Worm (Caenorhabditis elegans) whole organism, young adult: Measurements from ENCODE around the gene H01G02.1.
"Not testable (repeated sequence)": the region's sequence is repeated elsewhere in the genome, so short reads cannot be mapped to it uniquely, and the experiment has no call there.

Experiments used
- B0336.3 ChIP-seq: fragments of 200-800 bp; sonication (Bioruptor generic); IDR thresholded peaks from 2 replicates; pipeline ENCODE4 v1.3.6; 2022; ENCODE audit warnings: missing genetic modification characterization, missing compliant biosample characterization
- D2030.7 ChIP-seq: fragments of 200-800 bp; sonication (Bioruptor generic); IDR thresholded peaks from 2 replicates; pipeline ENCODE4 v1.3.6; 2022; ENCODE audit warnings: missing genetic modification reagents, missing genetic modification characterization, missing compliant biosample characterization
- F39B2.1 ChIP-seq: fragments of 200-800 bp; sonication (Bioruptor generic); IDR thresholded peaks from 2 replicates; pipeline ENCODE4 v1.3.6; 2022; ENCODE audit warnings: missing genetic modification reagents, missing genetic modification characterization, missing compliant biosample characterization
- F55B11.4 ChIP-seq: sonication (generic microtip); optimal IDR thresholded peaks from 2 replicates; lab custom pipeline; 2016; ENCODE audit warnings: missing compliant biosample characterization, missing genetic modification characterization, borderline replicate concordance; ENCODE audit not compliant: insufficient read depth
- F57A8.1 ChIP-seq: fragments of 200-800 bp; sonication (Bioruptor generic); optimal IDR thresholded peaks from 2 replicates; lab custom pipeline; 2018; ENCODE audit warnings: mild to moderate bottlenecking, missing genetic modification characterization, moderate library complexity, missing compliant biosample characterization
- K11D2.4 ChIP-seq: fragments of 200-800 bp; sonication (Bioruptor generic); IDR thresholded peaks from 2 replicates; pipeline ENCODE4 v1.3.6; 2022; ENCODE audit warnings: missing genetic modification reagents, missing genetic modification characterization, missing compliant biosample characterization
- Y56A3A.18 ChIP-seq: fragments of 200-800 bp; sonication (Bioruptor generic); IDR thresholded peaks from 2 replicates; pipeline ENCODE4 v1.3.6; 2022; ENCODE audit warnings: missing genetic modification reagents, missing genetic modification characterization, missing compliant biosample characterization
- ZK185.1 ChIP-seq: sonication (generic microtip); optimal IDR thresholded peaks from 2 replicates; lab custom pipeline; 2016; ENCODE audit warnings: mild to moderate bottlenecking, missing genetic modification characterization, missing compliant biosample characterization; ENCODE audit not compliant: poor library complexity, severe bottlenecking
- akir-1 ChIP-seq: fragments of 200-800 bp; sonication (Bioruptor generic); optimal IDR thresholded peaks from 2 replicates; lab custom pipeline; 2018; ENCODE audit warnings: mild to moderate bottlenecking, missing genetic modification characterization, moderate library complexity, missing compliant biosample characterization
- atf-7 ChIP-seq: sonication (generic microtip); optimal IDR thresholded peaks from 2 replicates; lab custom pipeline; 2017; ENCODE audit warnings: mild to moderate bottlenecking, missing genetic modification characterization, missing compliant biosample characterization
- attf-3 ChIP-seq: fragments of 200-800 bp; sonication (Bioruptor generic); conservative IDR thresholded peaks from 2 replicates; pipeline ENCODE4 v1.3.6; 2022; ENCODE audit warnings: missing genetic modification reagents, missing genetic modification characterization, missing compliant biosample characterization
- attf-5 ChIP-seq: fragments of 200-800 bp; sonication (Bioruptor generic); optimal IDR thresholded peaks from 2 replicates; lab custom pipeline; 2018; ENCODE audit warnings: mild to moderate bottlenecking, missing genetic modification characterization, missing compliant biosample characterization
- attf-6 ChIP-seq: fragments of 200-800 bp; sonication (Bioruptor generic); IDR thresholded peaks from 2 replicates; pipeline ENCODE4 v1.3.6; 2022; ENCODE audit warnings: missing genetic modification reagents, missing genetic modification characterization, missing compliant biosample characterization
- bed-2 ChIP-seq: fragments of 200-800 bp; sonication (Bioruptor generic); IDR thresholded peaks from 2 replicates; pipeline ENCODE4 v1.3.6; 2022; ENCODE audit warnings: missing genetic modification reagents, missing genetic modification characterization, missing compliant biosample characterization
- ceh-100 ChIP-seq: fragments of 200-800 bp; sonication (Bioruptor generic); IDR thresholded peaks from 2 replicates; pipeline ENCODE4 v1.3.6; 2022; ENCODE audit warnings: missing genetic modification reagents, missing genetic modification characterization, missing compliant biosample characterization
- ceh-58 ChIP-seq: fragments of 200-800 bp; sonication (Bioruptor generic); IDR thresholded peaks from 2 replicates; pipeline ENCODE4 v1.3.6; 2022; ENCODE audit warnings: missing genetic modification characterization, missing compliant biosample characterization
- ceh-91 ChIP-seq: fragments of 200-800 bp; sonication (Bioruptor generic); IDR thresholded peaks from 2 replicates; pipeline ENCODE4 v1.3.6; 2022; ENCODE audit warnings: missing genetic modification reagents, missing genetic modification characterization, missing compliant biosample characterization
- efl-1 ChIP-seq: fragments of 150-350 bp; optimal IDR thresholded peaks from 2 replicates; lab custom pipeline; 2014; ENCODE audit warnings: missing biosample characterization, missing genetic modification reagents, missing genetic modification characterization
- egl-44 ChIP-seq: fragments of 200-800 bp; sonication (Bioruptor generic); IDR thresholded peaks from 2 replicates; pipeline ENCODE4 v1.3.6; 2022; ENCODE audit warnings: missing genetic modification reagents, missing genetic modification characterization, missing compliant biosample characterization
- egrh-3 ChIP-seq: fragments of 200-800 bp; sonication (Bioruptor generic); IDR thresholded peaks from 2 replicates; pipeline ENCODE4 v1.3.6; 2022; ENCODE audit warnings: missing genetic modification reagents, missing genetic modification characterization, missing compliant biosample characterization
- gei-17 ChIP-seq: fragments of 200-800 bp; sonication (Bioruptor generic); optimal IDR thresholded peaks from 2 replicates; lab custom pipeline; 2018; ENCODE audit warnings: mild to moderate bottlenecking, missing genetic modification characterization, missing compliant biosample characterization
- hlh-12 ChIP-seq: sonication (generic microtip); optimal IDR thresholded peaks from 2 replicates; lab custom pipeline; 2016; ENCODE audit warnings: missing genetic modification characterization, missing compliant biosample characterization
- hlh-26 ChIP-seq: fragments of 200-800 bp; sonication (Bioruptor generic); conservative IDR thresholded peaks from 2 replicates; pipeline ENCODE4 v1.3.6; 2022; ENCODE audit warnings: missing genetic modification reagents, missing genetic modification characterization, missing compliant biosample characterization
- hmg-20 ChIP-seq: fragments of 200-800 bp; sonication (Bioruptor generic); IDR thresholded peaks from 2 replicates; pipeline ENCODE4 v1.3.6; 2022; ENCODE audit warnings: missing genetic modification reagents, missing genetic modification characterization, missing compliant biosample characterization
- lag-1 ChIP-seq: fragments of 200-800 bp; sonication (Bioruptor generic); IDR thresholded peaks from 2 replicates; pipeline ENCODE4 v1.3.6; 2022; ENCODE audit warnings: missing genetic modification reagents, missing genetic modification characterization, missing compliant biosample characterization
- let-526 ChIP-seq: fragments of 200-800 bp; sonication (Bioruptor generic); IDR thresholded peaks from 2 replicates; pipeline ENCODE4 v1.3.6; 2022; ENCODE audit warnings: missing genetic modification reagents, missing genetic modification characterization, missing compliant biosample characterization
- madf-3 ChIP-seq: fragments of 200-800 bp; sonication (Bioruptor generic); IDR thresholded peaks from 2 replicates; pipeline ENCODE4 v1.3.6; 2022; ENCODE audit warnings: missing genetic modification reagents, missing genetic modification characterization, missing compliant biosample characterization
- madf-8 ChIP-seq: fragments of 200-800 bp; sonication (Bioruptor generic); conservative IDR thresholded peaks from 2 replicates; pipeline ENCODE4 v1.3.6; 2022; ENCODE audit warnings: missing genetic modification reagents, missing genetic modification characterization, missing compliant biosample characterization
- mcd-1 ChIP-seq: fragments of 200-800 bp; sonication (Bioruptor generic); IDR thresholded peaks from 2 replicates; pipeline ENCODE4 v1.3.6; 2022; ENCODE audit warnings: missing genetic modification reagents, missing genetic modification characterization, missing compliant biosample characterization
- mes-4 ChIP-seq: sonication (generic microtip); optimal IDR thresholded peaks from 2 replicates; lab custom pipeline; 2016; ENCODE audit warnings: missing genotype, missing genetic modification characterization, missing compliant biosample characterization
- nfya-1 ChIP-seq: sonication (generic microtip); optimal IDR thresholded peaks from 2 replicates; lab custom pipeline; 2017; ENCODE audit warnings: antibody characterized with exemption, missing compliant biosample characterization, missing genetic modification characterization, borderline replicate concordance; ENCODE audit not compliant: insufficient read depth
- nhr-179 ChIP-seq: sonication (generic microtip); optimal IDR thresholded peaks from 2 replicates; lab custom pipeline; 2016; ENCODE audit warnings: mild to moderate bottlenecking, missing genetic modification characterization, missing compliant biosample characterization
- nhr-27 ChIP-seq: fragments of 200-800 bp; sonication (Bioruptor generic); optimal IDR thresholded peaks from 2 replicates; lab custom pipeline; 2018; ENCODE audit warnings: mild to moderate bottlenecking, missing genetic modification characterization, moderate library complexity, missing compliant biosample characterization
- nhr-90 ChIP-seq: sonication (generic microtip); optimal IDR thresholded peaks from 2 replicates; lab custom pipeline; 2016; ENCODE audit warnings: missing genotype, mild to moderate bottlenecking, missing genetic modification characterization, missing compliant biosample characterization
- rcor-1 ChIP-seq: fragments of 200-800 bp; sonication (Bioruptor generic); IDR thresholded peaks from 2 replicates; pipeline ENCODE4 v1.3.6; 2022; ENCODE audit warnings: missing genetic modification reagents, missing genetic modification characterization, missing compliant biosample characterization
- repo-1 ChIP-seq: sonication (generic microtip); optimal IDR thresholded peaks from 2 replicates; lab custom pipeline; 2017; ENCODE audit warnings: mild to moderate bottlenecking, missing genetic modification characterization, missing compliant biosample characterization
- sea-2 ChIP-seq: fragments of 200-800 bp; sonication (Bioruptor generic); IDR thresholded peaks from 2 replicates; pipeline ENCODE4 v1.3.6; 2022; ENCODE audit warnings: missing genetic modification characterization, missing compliant biosample characterization
- snpc-1.3 ChIP-seq: sonication (generic microtip); optimal IDR thresholded peaks from 2 replicates; lab custom pipeline; 2017; ENCODE audit warnings: missing genetic modification characterization, mild to moderate bottlenecking, missing compliant biosample characterization, antibody characterized with exemption, moderate library complexity, missing genotype, missing genetic modification reagents; ENCODE audit not compliant: insufficient read depth
- tbp1 ChIP-seq: fragments of 200-800 bp; sonication (Bioruptor generic); optimal IDR thresholded peaks from 2 replicates; lab custom pipeline; 2018; ENCODE audit warnings: mild to moderate bottlenecking, missing genetic modification characterization, missing compliant biosample characterization
- tbx-9 ChIP-seq: sonication (generic microtip); optimal IDR thresholded peaks from 2 replicates; lab custom pipeline; 2016; ENCODE audit warnings: borderline replicate concordance, missing genetic modification characterization, inconsistent platforms, missing compliant biosample characterization
- tlf-1 ChIP-seq: fragments of 200-800 bp; sonication (Bioruptor generic); optimal IDR thresholded peaks from 2 replicates; lab custom pipeline; 2018; ENCODE audit warnings: mild to moderate bottlenecking, missing genetic modification characterization, missing compliant biosample characterization
- unc-130 ChIP-seq: sonication (generic microtip); optimal IDR thresholded peaks from 2 replicates; lab custom pipeline; 2016; ENCODE audit warnings: missing genetic modification reagents, missing genetic modification characterization, missing compliant biosample characterization
- ztf-22 ChIP-seq: fragments of 200-800 bp; sonication (Bioruptor generic); optimal IDR thresholded peaks from 2 replicates; lab custom pipeline; 2018; ENCODE audit warnings: mild to moderate bottlenecking, missing genetic modification characterization, moderate library complexity, missing compliant biosample characterization

H01G02.1 gene

ce11 chrIV:11838657-11839056 lies 34.7 kb upstream of the H01G02.1 start, which contains the start of gene fbxb-3:
TSS of gene fbxb-3 (plus strand) at chrIV:11838957.
- no peak for TF ChIP-seq nhr-179
- no peak for TF ChIP-seq F57A8.1 (GFP tag; lab: Kevin White, UChicago)
- TF ChIP-seq atf-7 = no peak
- no peak for TF ChIP-seq ZK185.1 (tag; lab: Kevin White, UChicago)
- no peak for TF ChIP-seq D2030.7 (GFP tag; lab: Robert Waterston, UW)
- TF ChIP-seq Y56A3A.18 (GFP tag; lab: Robert Waterston, UW) = no peak
- TF ChIP-seq hlh-12 (tag; lab: Kevin White, UChicago) = no peak
- TF ChIP-seq egrh-3 (GFP tag; lab: Robert Waterston, UW) = no peak
- TF ChIP-seq egl-44 (GFP tag; lab: Robert Waterston, UW) = no peak
- no peak for TF ChIP-seq F55B11.4 (tag; lab: Kevin White, UChicago)
- no peak for TF ChIP-seq repo-1 (tag; lab: Kevin White, UChicago)
- TF ChIP-seq nhr-90 = no peak
- TF ChIP-seq snpc-1.3 (tag; lab: Kevin White, UChicago) = no peak
- no peak for TF ChIP-seq let-526 (GFP tag; lab: Robert Waterston, UW)
- TF ChIP-seq efl-1 = no peak

ce11 chrIV:11833456-11833855 lies 29.5 kb upstream of the H01G02.1 start, which contains the start of gene M117.4:
TSS of gene M117.4 (minus strand) at chrIV:11833556.
- TF ChIP-seq K11D2.4 (GFP tag; lab: Robert Waterston, UW) (no peak), gei-17 (GFP tag; lab: Kevin White, UChicago) (no peak), akir-1 (GFP tag; lab: Kevin White, UChicago) (no peak), madf-8 (GFP tag; lab: Robert Waterston, UW) (no peak), tlf-1 (GFP tag; lab: Kevin White, UChicago) (no peak), hmg-20 (GFP tag; lab: Robert Waterston, UW) (no peak)

ce11 chrIV:11828012-11828411 lies 24.1 kb upstream of the H01G02.1 start, which contains the start of gene M117.6:
TSS of gene M117.6 (minus strand) at chrIV:11828112.
- not testable (repeated sequence) for TF ChIP-seq attf-5 (GFP tag; lab: Kevin White, UChicago); rcor-1 (GFP tag; lab: Robert Waterston, UW); F39B2.1 (GFP tag; lab: Robert Waterston, UW)

ce11 chrIV:11822454-11822853 lies 18.5 kb upstream of the H01G02.1 start:
- peak; percentile 74; the same call in 1 of the 2 replicates for TF ChIP-seq madf-3
- no peak for TF ChIP-seq B0336.3 (GFP tag; lab: Robert Waterston, UW)
- no peak for TF ChIP-seq bed-2
- peak; percentile 96 for TF ChIP-seq ceh-91 (GFP tag; lab: Robert Waterston, UW)
- TF ChIP-seq tbx-9 = no peak
- TF ChIP-seq attf-5 (GFP tag; lab: Kevin White, UChicago) = no peak
- TF ChIP-seq ceh-100 (GFP tag; lab: Robert Waterston, UW) = peak; percentile 51; the same call in 1 of the 2 replicates
- no peak for TF ChIP-seq ceh-58 (GFP tag; lab: Robert Waterston, UW)
- TF ChIP-seq sea-2 (GFP tag; lab: Robert Waterston, UW) = no peak
- TF ChIP-seq attf-3 = no peak
- peak; percentile 43 for TF ChIP-seq mcd-1
- peak; percentile 36 for TF ChIP-seq unc-130 (GFP tag; lab: Kevin White, UChicago)
- TF ChIP-seq attf-6 = peak; percentile 49; the same call in 1 of the 2 replicates
- no peak for TF ChIP-seq nfya-1 (tag; lab: Kevin White, UChicago)
- no peak for TF ChIP-seq F39B2.1 (GFP tag; lab: Robert Waterston, UW)
- no peak for TF ChIP-seq lag-1 (GFP tag; lab: Robert Waterston, UW)
- peak; percentile 95 for TF ChIP-seq D2030.7 (GFP tag; lab: Robert Waterston, UW)
- no peak for TF ChIP-seq ztf-22 (GFP tag; lab: Kevin White, UChicago)
- TF ChIP-seq tbp1 (GFP tag; lab: Kevin White, UChicago) = no peak
- TF ChIP-seq gei-17 (GFP tag; lab: Kevin White, UChicago) = no peak
- TF ChIP-seq hlh-26 (GFP tag; lab: Robert Waterston, UW) = no peak
- TF ChIP-seq atf-7 = no peak
- TF ChIP-seq snpc-1.3 (tag; lab: Kevin White, UChicago) = peak; percentile 26
- no peak for TF ChIP-seq mes-4
- TF ChIP-seq nhr-27 = no peak
